Worm (Caenorhabditis elegans) whole organism, mixed stage, embryonic: ENCODE data around the gene ccch-3.

Experiments
- M03D4.4 ChIP-seq: sonication (generic microtip); optimal IDR thresholded peaks from 2 replicates; lab custom pipeline; 2017; ENCODE audit warnings: mild to moderate bottlenecking, missing genetic modification characterization, missing compliant biosample characterization
- bed-3 ChIP-seq: fragments of 200-800 bp; sonication (Bioruptor generic); optimal IDR thresholded peaks from 3 replicates; lab custom pipeline; 2018; ENCODE audit warnings: mild to moderate bottlenecking, missing genetic modification characterization, moderate library complexity, missing compliant biosample characterization
- blmp-1 ChIP-seq: fragments of 150-350 bp; optimal IDR thresholded peaks from 2 replicates; lab custom pipeline; 2014; ENCODE audit warnings: missing biosample characterization, missing genetic modification characterization
- ceh-39 ChIP-seq: fragments of 150-350 bp; optimal IDR thresholded peaks from 2 replicates; lab custom pipeline; 2014; ENCODE audit warnings: missing biosample characterization, missing genetic modification characterization
- ceh-43 ChIP-seq: fragments of 200-800 bp; sonication (Bioruptor generic); optimal IDR thresholded peaks from 2 replicates; lab custom pipeline; 2018; ENCODE audit warnings: mild to moderate bottlenecking, missing genetic modification characterization, moderate library complexity, missing compliant biosample characterization
- ceh-83 ChIP-seq: fragments of 200-800 bp; sonication (Bioruptor generic); optimal IDR thresholded peaks from 2 replicates; lab custom pipeline; 2018; ENCODE audit warnings: mild to moderate bottlenecking, missing genetic modification characterization, missing compliant biosample characterization
- ces-1 ChIP-seq: fragments of 150-350 bp; optimal IDR thresholded peaks from 2 replicates; lab custom pipeline; 2014; ENCODE audit warnings: missing biosample characterization, missing genetic modification reagents, missing genetic modification characterization
- cnd-1 ChIP-seq: fragments of 200-800 bp; sonication (Bioruptor generic); optimal IDR thresholded peaks from 2 replicates; lab custom pipeline; 2018; ENCODE audit warnings: mild to moderate bottlenecking, missing genetic modification characterization, missing compliant biosample characterization
- drap-1 ChIP-seq: fragments of 200-800 bp; sonication (Bioruptor generic); optimal IDR thresholded peaks from 3 replicates; lab custom pipeline; 2018; ENCODE audit warnings: mild to moderate bottlenecking, missing genetic modification characterization, missing compliant biosample characterization
- elt-1 ChIP-seq: sonication (generic microtip); optimal IDR thresholded peaks from 2 replicates; lab custom pipeline; 2017; ENCODE audit warnings: missing genetic modification characterization, mild to moderate bottlenecking, missing compliant biosample characterization, antibody characterized with exemption, moderate library complexity, borderline replicate concordance; ENCODE audit not compliant: insufficient read depth
- elt-3 ChIP-seq: fragments of 150-350 bp; optimal IDR thresholded peaks from 2 replicates; lab custom pipeline; 2014; ENCODE audit warnings: missing biosample characterization, missing genetic modification characterization
- flh-1 ChIP-seq: fragments of 200-800 bp; sonication (Bioruptor generic); optimal IDR thresholded peaks from 2 replicates; lab custom pipeline; 2018; ENCODE audit warnings: mild to moderate bottlenecking, missing genetic modification characterization, moderate library complexity, missing compliant biosample characterization
- ham-2 ChIP-seq: fragments of 200-800 bp; sonication (Bioruptor generic); optimal IDR thresholded peaks from 2 replicates; lab custom pipeline; 2018; ENCODE audit warnings: mild to moderate bottlenecking, missing genetic modification characterization, missing compliant biosample characterization
- hlh-1 ChIP-seq: fragments of 150-350 bp; optimal IDR thresholded peaks from 2 replicates; lab custom pipeline; 2014; ENCODE audit warnings: missing biosample characterization, missing genetic modification reagents, missing genetic modification characterization
- lin-32 ChIP-seq: fragments of 200-800 bp; sonication (Bioruptor generic); optimal IDR thresholded peaks from 2 replicates; lab custom pipeline; 2018; ENCODE audit warnings: mild to moderate bottlenecking, missing genetic modification characterization, missing compliant biosample characterization
- lsy-2 ChIP-seq: fragments of 150-350 bp; optimal IDR thresholded peaks from 2 replicates; lab custom pipeline; 2014; ENCODE audit warnings: missing biosample characterization, missing genetic modification characterization
- mab-5 ChIP-seq: fragments of 150-350 bp; optimal IDR thresholded peaks from 2 replicates; lab custom pipeline; 2014; ENCODE audit warnings: missing biosample characterization, missing genetic modification characterization
- mep-1 ChIP-seq: fragments of 150-350 bp; optimal IDR thresholded peaks from 2 replicates; lab custom pipeline; 2017; ENCODE audit warnings: missing biosample characterization, missing genetic modification reagents, missing genetic modification characterization, inconsistent platforms
- mls-2 ChIP-seq: sonication (generic microtip); optimal IDR thresholded peaks from 2 replicates; lab custom pipeline; 2016; ENCODE audit warnings: mild to moderate bottlenecking, missing genetic modification characterization, moderate library complexity, missing compliant biosample characterization
- nhr-2 ChIP-seq: fragments of 150-350 bp; optimal IDR thresholded peaks from 2 replicates; lab custom pipeline; 2014; ENCODE audit warnings: missing biosample characterization, missing genetic modification characterization
- nhr-237 ChIP-seq: fragments of 150-350 bp; optimal IDR thresholded peaks from 2 replicates; lab custom pipeline; 2014; ENCODE audit warnings: missing biosample characterization, missing genetic modification characterization
- nhr-76 ChIP-seq: sonication (generic microtip); optimal IDR thresholded peaks from 2 replicates; lab custom pipeline; 2017; ENCODE audit warnings: missing biosample characterization, missing genetic modification characterization
- pha-4 ChIP-seq: fragments of 150-350 bp; optimal IDR thresholded peaks from 2 replicates; lab custom pipeline; 2018; ENCODE audit warnings: missing biosample characterization, missing genetic modification reagents, missing genetic modification characterization
- sem-2 ChIP-seq: fragments of 200-800 bp; sonication (Bioruptor generic); optimal IDR thresholded peaks from 2 replicates; lab custom pipeline; 2018; ENCODE audit warnings: mild to moderate bottlenecking, missing genetic modification characterization, missing compliant biosample characterization
- snpc-4 ChIP-seq: fragments of 150-350 bp; optimal IDR thresholded peaks from 2 replicates; lab custom pipeline; 2014; ENCODE audit warnings: missing biosample characterization, missing genetic modification characterization
- sptf-1 ChIP-seq: sonication (generic microtip); optimal IDR thresholded peaks from 2 replicates; lab custom pipeline; 2017; ENCODE audit warnings: mild to moderate bottlenecking, missing genetic modification characterization, moderate library complexity, missing compliant biosample characterization
- tbx-8 ChIP-seq: fragments of 200-800 bp; sonication (Bioruptor generic); optimal IDR thresholded peaks from 2 replicates; lab custom pipeline; 2018; ENCODE audit warnings: mild to moderate bottlenecking, missing genetic modification characterization, moderate library complexity, missing compliant biosample characterization
- unc-120 ChIP-seq: sonication (generic microtip); optimal IDR thresholded peaks from 2 replicates; lab custom pipeline; 2017; ENCODE audit warnings: missing genetic modification characterization, missing compliant biosample characterization; ENCODE audit not compliant: poor library complexity, severe bottlenecking
- unc-39 ChIP-seq: fragments of 150-350 bp; optimal IDR thresholded peaks from 2 replicates; lab custom pipeline; 2014; ENCODE audit warnings: missing biosample characterization, missing genetic modification characterization
- unc-62 ChIP-seq: fragments of 150-350 bp; optimal IDR thresholded peaks from 2 replicates; lab custom pipeline; 2014; ENCODE audit warnings: missing biosample characterization, missing genetic modification reagents, missing genetic modification characterization
- zip-8 ChIP-seq: fragments of 150-350 bp; optimal IDR thresholded peaks from 2 replicates; lab custom pipeline; 2014; ENCODE audit warnings: missing biosample characterization, missing genetic modification characterization

ccch-3 gene

DNA sequence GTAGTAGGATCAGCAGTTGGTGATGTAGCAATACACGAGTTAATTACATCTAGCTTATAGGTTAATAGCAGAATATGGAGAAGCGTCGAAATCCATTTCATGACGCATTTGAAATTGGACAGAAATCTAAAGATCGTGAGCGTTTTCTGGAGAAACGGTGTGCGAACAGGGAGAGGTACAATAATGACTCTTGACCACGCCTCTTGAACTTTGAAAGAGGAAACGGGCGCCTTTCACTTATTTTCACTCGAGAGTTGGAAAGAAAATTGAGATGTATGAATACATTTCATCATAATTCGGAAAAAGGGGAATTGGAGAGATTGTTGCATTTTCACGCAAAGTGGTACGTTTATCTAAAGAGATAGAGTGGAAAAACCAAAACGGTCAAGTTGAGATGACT lies 29.7 kb downstream of the ccch-3 start, which contains the start of gene F56H9.6:
Gene F56H9.6, minus strand, starts transcription at position 101 of the 400 bp plus-strand sequence.
- TF ChIP-seq sptf-1 (no peak), snpc-4 (tag; lab: Kevin White, UChicago) (no peak), M03D4.4 (tag; lab: Kevin White, UChicago) (no peak), blmp-1 (tag; lab: Kevin White, UChicago) (no peak), tbx-8 (GFP tag; lab: Kevin White, UChicago) (no peak), unc-120 (tag; lab: Kevin White, UChicago) (no peak), bed-3 (GFP tag; lab: Kevin White, UChicago) (no peak), elt-1 (tag; lab: Kevin White, UChicago) (no peak), elt-3 (tag; lab: Kevin White, UChicago) (no peak), mab-5 (tag; lab: Kevin White, UChicago) (no peak), lin-32 (GFP tag; lab: Kevin White, UChicago) (no peak)
- TF ChIP-seq, all 35 proteins: peak for 0

DNA sequence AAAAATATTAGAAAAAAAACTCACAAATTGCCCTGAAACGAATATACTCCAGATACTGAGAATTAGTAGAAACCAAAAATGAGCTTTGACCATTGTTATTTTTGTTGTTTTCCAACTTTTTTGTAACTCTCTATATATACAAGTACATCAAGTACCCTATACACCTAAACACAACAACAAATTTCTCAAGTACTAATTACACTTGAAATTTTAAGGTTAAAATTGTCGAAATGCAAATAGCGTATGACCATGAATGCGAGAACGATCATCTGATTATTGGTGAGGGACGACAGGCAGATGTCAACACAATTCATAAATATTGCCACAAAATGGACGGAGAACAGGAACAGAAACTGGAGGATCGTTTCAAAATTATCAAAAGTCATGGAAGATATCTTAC lies 35.1 kb downstream of the ccch-3 start, which contains the start of gene F56H9.9:
Gene F56H9.9, minus strand, starts transcription at position 101 of the 400 bp plus-strand sequence.
- TF ChIP-seq sem-2 (GFP tag; lab: Kevin White, UChicago) (no peak), nhr-76 (no peak), pha-4 (no peak), tbx-8 (GFP tag; lab: Kevin White, UChicago) (no peak), bed-3 (GFP tag; lab: Kevin White, UChicago) (no peak), nhr-2 (tag; lab: Kevin White, UChicago) (no peak), drap-1 (GFP tag; lab: Kevin White, UChicago) (no peak), mls-2 (tag; lab: Kevin White, UChicago) (no peak), M03D4.4 (tag; lab: Kevin White, UChicago) (no peak), flh-1 (no peak), ceh-43 (GFP tag; lab: Kevin White, UChicago) (no peak), snpc-4 (tag; lab: Kevin White, UChicago) (no peak)

- TF ChIP-seq mep-1 (no peak), ces-1 (GFP tag; lab: Kevin White, UChicago) (no peak), ceh-83 (GFP tag; lab: Kevin White, UChicago) (no peak), bed-3 (GFP tag; lab: Kevin White, UChicago) (no peak), unc-62 (GFP tag; lab: Kevin White, UChicago) (no peak), sptf-1 (no peak), cnd-1 (tag; lab: Kevin White, UChicago) (no peak), zip-8 (tag; lab: Kevin White, UChicago) (no peak), ceh-39 (tag; lab: Kevin White, UChicago) (no peak), sem-2 (GFP tag; lab: Kevin White, UChicago) (no peak), elt-3 (tag; lab: Kevin White, UChicago) (no peak), ham-2 (GFP tag; lab: Kevin White, UChicago) (no peak), hlh-1 (tag; lab: Kevin White, UChicago) (no peak), unc-39 (tag; lab: Kevin White, UChicago) (no peak), mls-2 (tag; lab: Kevin White, UChicago) (no peak), blmp-1 (tag; lab: Kevin White, UChicago) (no peak), nhr-2 (tag; lab: Kevin White, UChicago) (no peak), flh-1 (no peak)
Measured at ce11 chrV:12612118-12612517, 47.4 kb downstream of the ccch-3 start, which contains the start of gene cyc-2.2. Gene cyc-2.2, minus strand, starts transcription at chrV:12612218.

DNA sequence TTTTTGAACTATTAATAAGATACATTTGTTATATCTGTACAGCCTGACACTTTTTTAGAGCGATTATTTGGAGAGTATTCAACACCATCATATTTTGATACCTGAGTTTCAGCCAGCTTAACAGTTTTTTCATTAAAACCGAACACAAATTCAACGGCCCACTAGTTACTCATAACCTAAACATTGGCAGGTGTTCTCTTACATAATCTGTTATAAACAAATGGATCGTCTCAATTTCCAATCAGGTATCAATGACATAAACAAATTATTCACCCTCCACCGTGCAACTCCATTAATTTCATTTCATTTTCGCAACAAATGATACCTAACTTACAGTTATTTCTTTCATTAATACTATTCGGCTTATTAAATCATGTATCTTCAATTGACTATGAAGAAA lies 48.5 kb downstream of the ccch-3 start, which contains the start of gene cubn-1:
Gene cubn-1, plus strand, starts transcription at position 301 of the 400 bp plus-strand sequence.
- TF ChIP-seq blmp-1 (tag; lab: Kevin White, UChicago): no peak
- TF ChIP-seq lsy-2: no peak
- TF ChIP-seq bed-3 (GFP tag; lab: Kevin White, UChicago): no peak
- no peak for TF ChIP-seq ham-2 (GFP tag; lab: Kevin White, UChicago)
- TF ChIP-seq cnd-1 (tag; lab: Kevin White, UChicago): no peak
- TF ChIP-seq nhr-237 (tag; lab: Kevin White, UChicago): no peak
- TF ChIP-seq ceh-39 (tag; lab: Kevin White, UChicago): no peak
- no peak for TF ChIP-seq snpc-4 (tag; lab: Kevin White, UChicago)
- no peak for TF ChIP-seq unc-62 (GFP tag; lab: Kevin White, UChicago)
- TF ChIP-seq, all 35 proteins: peak for 0
